Fruit fly (Drosophila melanogaster): Measurements from ENCODE around the gene CG32485.
A peak's percentile ranks its signal among the peaks of the same experiment; 100 is the strongest.

CG32485 gene

DNA sequence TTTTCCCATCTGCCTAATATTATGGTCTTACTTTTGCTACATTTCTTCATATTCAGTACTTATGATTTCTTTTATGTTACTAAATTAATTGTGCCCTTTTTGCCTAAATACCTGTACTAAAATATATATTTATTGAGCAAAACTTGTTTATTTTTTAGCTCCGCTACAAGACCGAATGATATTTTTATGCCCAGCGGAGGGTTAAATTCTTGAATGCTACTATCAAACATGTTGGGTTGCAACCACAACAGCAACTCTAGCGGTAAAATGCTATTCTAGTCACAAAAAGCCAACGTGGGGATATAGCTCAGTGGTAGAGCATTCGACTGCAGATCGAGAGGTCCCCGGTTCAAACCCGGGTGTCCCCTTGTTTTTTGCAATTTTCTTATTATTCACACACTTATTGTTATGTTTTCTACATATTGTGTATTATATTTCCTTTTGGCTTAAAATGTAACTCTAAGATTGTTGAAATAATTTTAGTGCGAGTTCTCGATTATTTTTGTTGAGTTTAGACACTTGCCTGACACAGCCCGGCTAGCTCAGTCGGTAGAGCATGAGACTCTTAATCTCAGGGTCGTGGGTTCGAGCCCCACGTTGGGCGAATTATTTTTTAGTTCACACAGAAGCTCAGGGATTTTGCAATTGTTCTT, 46.1 kb downstream of the CG32485 start (continued):
- TF ChIP-seq Neu2 (GFP tag; optimal IDR thresholded peaks at IDR 0.05; ENCODE audit: borderline replicate concordance) (no peak), CG15011 (GFP tag; optimal IDR thresholded peaks at IDR 0.05) (no peak), CG7987 (GFP tag; optimal IDR thresholded peaks at IDR 0.05) (no peak), jing (GFP tag; optimal IDR thresholded peaks at IDR 0.05) (no peak), sob (GFP tag; IDR thresholded peaks at IDR 0.05) (no peak), CG2875 (GFP tag; optimal IDR thresholded peaks at IDR 0.05) (no peak), CG14860 (GFP tag; IDR thresholded peaks at IDR 0.05; ENCODE audit: partially characterized antibody) (peak; percentile 87), zen2 (GFP tag; IDR thresholded peaks at IDR 0.05; ENCODE audit: partially characterized antibody) (peak; percentile 60; the same call in 1 of the 3 replicates), NFAT (GFP tag; IDR thresholded peaks at IDR 0.05) (peak; percentile 40; the same call in 1 of the 2 replicates), TFAM (GFP tag; optimal IDR thresholded peaks at IDR 0.05) (no peak), CG13894 (tag; optimal IDR thresholded peaks at IDR 0.05) (peak; percentile 40), tio (GFP tag; optimal IDR thresholded peaks at IDR 0.05) (no peak), HmgZ (tag; optimal IDR thresholded peaks at IDR 0.05) (no peak), CG2678 (tag; optimal IDR thresholded peaks at IDR 0.05) (peak; percentile 53), CG9797 (GFP tag; optimal IDR thresholded peaks at IDR 0.05) (no peak), run (tag; optimal IDR thresholded peaks at IDR 0.05) (no peak), CG4424 (GFP tag; optimal IDR thresholded peaks at IDR 0.05) (no peak), nau (GFP tag; optimal IDR thresholded peaks at IDR 0.05) (no peak), Fer1 (GFP tag; optimal IDR thresholded peaks at IDR 0.05) (no peak), CG15696 (tag; optimal IDR thresholded peaks at IDR 0.05) (no peak), caup (GFP tag; optimal IDR thresholded peaks at IDR 0.05; ENCODE audit: severe bottlenecking) (no peak), shn (GFP tag; optimal IDR thresholded peaks at IDR 0.05) (no peak), CG30431 (GFP tag; optimal IDR thresholded peaks at IDR 0.05) (no peak), CG4707 (GFP tag; optimal IDR thresholded peaks at IDR 0.05) (no peak), Stat92E (GFP tag; optimal IDR thresholded peaks at IDR 0.05) (peak in 1 of 3 experiments; percentile 12), stc (GFP tag; IDR thresholded peaks at IDR 0.05) (no peak), Vsx1 (GFP tag; optimal IDR thresholded peaks at IDR 0.05) (no peak), hkb (optimal IDR thresholded peaks at IDR 0.05) (no peak), hkb (GFP tag; IDR thresholded peaks at IDR 0.05) (peak; percentile 62; the same call in 1 of the 2 replicates), CG4730 (GFP tag; IDR thresholded peaks at IDR 0.05) (no peak), ken (GFP tag; IDR thresholded peaks at IDR 0.05) (0 out of 3 replicates have a peak, but pooled peaks have one; percentile 37), pnt (GFP tag; optimal IDR thresholded peaks at IDR 0.05) (peak; percentile 16), CG10565 (GFP tag; optimal IDR thresholded peaks at IDR 0.05) (no peak), Mrtf (GFP tag; IDR thresholded peaks at IDR 0.05) (no peak), aop (GFP tag; IDR thresholded peaks at IDR 0.05) (no peak), gem (tag; optimal IDR thresholded peaks at IDR 0.05) (peak; percentile 44), mam (GFP tag; optimal IDR thresholded peaks at IDR 0.05) (peak; percentile 9), ATbp (GFP tag; optimal IDR thresholded peaks at IDR 0.05) (no peak), bsh (GFP tag; optimal IDR thresholded peaks at IDR 0.05) (peak in 1 of 2 experiments; percentile 8), PHDP (tag; optimal IDR thresholded peaks at IDR 0.05) (peak; percentile 20), peb (GFP tag; IDR thresholded peaks at IDR 0.05) (no peak), ssp (GFP tag; IDR thresholded peaks at IDR 0.05) (no peak), sr (GFP tag; IDR thresholded peaks at IDR 0.05) (no peak), sug (tag; optimal IDR thresholded peaks at IDR 0.05) (peak; percentile 10), Tbp (GFP tag; optimal IDR thresholded peaks at IDR 0.05) (no peak), chm (GFP tag; IDR thresholded peaks at IDR 0.05) (peak; percentile 53), CG11398 (GFP tag; optimal IDR thresholded peaks at IDR 0.05) (no peak), tup (GFP tag; optimal IDR thresholded peaks at IDR 0.05) (no peak), CG12236 (GFP tag; optimal IDR thresholded peaks at IDR 0.05) (no peak), Hr3 (GFP tag; optimal IDR thresholded peaks at IDR 0.05) (no peak)

Measured in whole organism, embryonic.